Worm (Caenorhabditis elegans): ENCODE data around the gene sru-23.

Gene sru-23

DNA sequence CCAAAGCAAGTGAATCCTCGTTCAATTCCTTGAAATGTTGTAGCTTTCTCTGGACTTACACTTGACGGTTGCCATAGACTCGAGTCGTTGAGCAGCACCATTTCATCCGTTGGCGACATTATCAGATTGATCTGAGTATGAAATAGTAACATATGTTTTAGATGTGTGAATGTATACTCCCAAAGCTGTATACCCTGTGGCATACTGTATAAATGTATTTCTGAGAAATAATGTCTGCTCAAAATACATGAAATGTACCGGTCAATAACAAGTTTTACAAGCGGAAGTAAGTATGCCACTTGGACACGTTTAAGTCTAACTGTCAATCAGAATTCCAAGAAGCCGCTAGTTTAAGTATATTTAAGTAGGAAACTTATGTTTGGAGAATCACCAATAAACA is 37.2 kb upstream of the sru-23 start, which contains the start of gene str-233:
str-233 (minus strand) TSS at position 101 of the 400 bp plus-strand sequence.
- TF ChIP-seq Y48G9A.11 (GFP tag; IDR thresholded peaks at IDR 0.05) (no peak), dpl-1 (GFP tag; optimal IDR thresholded peaks at IDR 0.05) (no peak), lin-15B (tag; optimal IDR thresholded peaks at IDR 0.05) (no peak), aha-1 (tag) (no peak), rbr-2 (tag; optimal IDR thresholded peaks at IDR 0.05) (no peak), jun-1 (tag; optimal IDR thresholded peaks at IDR 0.05) (no peak)

DNA sequence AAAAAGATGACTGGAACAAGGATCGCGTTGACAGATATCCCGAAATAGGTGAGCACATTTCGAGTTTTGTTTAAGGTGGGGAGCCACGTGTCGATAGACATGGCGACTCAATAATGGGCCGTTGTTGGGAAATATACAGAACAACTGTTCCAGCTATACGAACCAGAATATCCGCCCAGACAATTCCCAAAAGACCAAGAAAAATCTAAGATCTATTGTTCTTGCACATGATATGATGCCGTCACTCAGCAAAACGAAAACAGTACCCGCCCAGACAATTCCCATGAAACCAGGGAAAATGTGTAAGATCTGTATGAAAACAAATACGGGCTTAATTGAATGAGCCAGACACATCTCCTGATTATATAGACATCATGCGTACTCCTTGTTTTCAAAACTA is 35.1 kb upstream of the sru-23 start, which contains the start of gene str-231:
str-231 (minus strand) TSS at position 101 of the 400 bp plus-strand sequence.
- no peak for TF ChIP-seq lin-1 (GFP tag; IDR thresholded peaks at IDR 0.05)
- no peak for TF ChIP-seq spr-3 (GFP tag; optimal IDR thresholded peaks at IDR 0.05)
- no peak for TF ChIP-seq Y48G9A.11 (GFP tag; IDR thresholded peaks at IDR 0.05)
- TF ChIP-seq vab-7 (GFP tag; IDR thresholded peaks at IDR 0.05) = no peak

ce11 chrV:16002288-16002687 is 29.9 kb upstream of the sru-23 start, which contains the start of gene nhr-63:
TSS of gene nhr-63 (plus strand) at chrV:16002588.
- TF ChIP-seq madf-5 (GFP tag; IDR thresholded peaks at IDR 0.05) (no peak), ceh-28 (tag; optimal IDR thresholded peaks at IDR 0.05) (no peak), ztf-11 (tag; optimal IDR thresholded peaks at IDR 0.05) (no peak), dmd-6 (GFP tag; IDR thresholded peaks at IDR 0.05) (no peak), dmd-8 (GFP tag; IDR thresholded peaks at IDR 0.05) (no peak)

DNA sequence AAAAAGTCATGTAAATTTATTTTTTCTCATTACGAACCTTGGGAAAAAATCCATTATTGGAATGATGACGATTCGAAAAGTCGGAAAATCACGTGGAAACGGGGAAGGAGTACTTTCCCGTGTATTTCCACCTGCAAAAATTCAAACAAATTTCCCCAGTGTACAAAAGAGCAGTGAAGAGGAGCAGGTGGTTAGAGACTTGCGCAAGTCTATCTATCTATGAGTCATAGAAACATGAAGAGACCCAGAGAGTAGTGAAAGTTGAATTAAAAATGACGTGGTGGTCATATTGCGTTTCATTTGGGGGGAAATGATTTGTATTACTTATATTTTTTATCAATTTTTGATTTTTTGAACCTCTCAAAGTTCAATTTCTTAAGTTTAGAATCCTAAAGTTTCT is 28.0 kb upstream of the sru-23 start, which contains the start of gene nhr-50:
nhr-50 (minus strand) TSS at position 199 of the 400 bp plus-strand sequence.
- TF ChIP-seq dmd-9 (GFP tag; IDR thresholded peaks at IDR 0.05) (no peak), F26F4.8 (GFP tag; conservative IDR thresholded peaks at IDR 0.05) (no peak), egl-27 (tag; optimal IDR thresholded peaks at IDR 0.05) (no peak), ceh-28 (tag; optimal IDR thresholded peaks at IDR 0.05) (no peak), unc-130 (GFP tag; optimal IDR thresholded peaks at IDR 0.05) (no peak), daf-8 (GFP tag; IDR thresholded peaks at IDR 0.05) (no peak), attf-4 (tag; optimal IDR thresholded peaks at IDR 0.05) (no peak), daf-16 (GFP tag; optimal IDR thresholded peaks at IDR 0.05) (no peak), daf-16 (tag; optimal IDR thresholded peaks at IDR 0.05) (no peak), set-16 (GFP tag; IDR thresholded peaks at IDR 0.05) (no peak), lir-3 (tag; optimal IDR thresholded peaks at IDR 0.05) (no peak), ceh-44 (GFP tag; IDR thresholded peaks at IDR 0.05) (no peak), nhr-6 (tag; optimal IDR thresholded peaks at IDR 0.05) (peak; percentile 93), nhr-102 (tag; optimal IDR thresholded peaks at IDR 0.05) (no peak), skn-1 (tag; optimal IDR thresholded peaks at IDR 0.05) (no peak), nhr-41 (GFP tag; IDR thresholded peaks at IDR 0.05) (no peak), hmg-1.1 (GFP tag; IDR thresholded peaks at IDR 0.05) (no peak), mxl-2 (GFP tag; conservative IDR thresholded peaks at IDR 0.05) (no peak), F49E8.2 (tag; optimal IDR thresholded peaks at IDR 0.05; ENCODE audit: borderline replicate concordance) (no peak), hlh-30 (tag; optimal IDR thresholded peaks at IDR 0.05; ENCODE audit: insufficient read depth) (peak; percentile 80), T20F7.1 (GFP tag; optimal IDR thresholded peaks at IDR 0.05) (no peak), nhr-77 (tag; optimal IDR thresholded peaks at IDR 0.05) (peak; percentile 66), Y105C5A.15 (GFP tag; IDR thresholded peaks at IDR 0.05) (no peak), D1046.2 (GFP tag; IDR thresholded peaks at IDR 0.05) (no peak), dmd-6 (GFP tag; IDR thresholded peaks at IDR 0.05) (peak; percentile 90), nhr-111 (GFP tag; optimal IDR thresholded peaks at IDR 0.05) (no peak), mes-2 (tag; optimal IDR thresholded peaks at IDR 0.05; ENCODE audit: poor library complexity, severe bottlenecking) (no peak), ceh-82 (tag; optimal IDR thresholded peaks at IDR 0.05) (no peak), ces-1 (GFP tag; optimal IDR thresholded peaks at IDR 0.05) (no peak), dpl-1 (GFP tag; optimal IDR thresholded peaks at IDR 0.05) (peak; percentile 31), saeg-2 (GFP tag; IDR thresholded peaks at IDR 0.05) (no peak), spr-3 (GFP tag; optimal IDR thresholded peaks at IDR 0.05) (no peak), lin-38 (GFP tag; IDR thresholded peaks at IDR 0.05) (no peak), ZK337.2 (GFP tag; IDR thresholded peaks at IDR 0.05) (no peak), php-3 (GFP tag; IDR thresholded peaks at IDR 0.05) (no peak), tra-1 (GFP tag; IDR thresholded peaks at IDR 0.05) (no peak)
